Fruit fly (Drosophila melanogaster) whole organism, embryonic: ENCODE results near the gene CG46440.

Experiments
- Blimp-1 ChIP-seq: fragments of 200-800 bp; sonication (Bioruptor generic); optimal IDR thresholded peaks from 3 replicates; lab custom pipeline; 2018; ENCODE audit warnings: missing biosample characterization, missing genetic modification characterization, mild to moderate bottlenecking, moderate library complexity, missing genetic modification reagents
- BtbVII ChIP-seq: fragments of 200-800 bp; sonication (Bioruptor generic); optimal IDR thresholded peaks from 3 replicates; lab custom pipeline; 2017; ENCODE audit warnings: missing biosample characterization, mild to moderate bottlenecking, missing genetic modification characterization
- CG10267 ChIP-seq: fragments of 200-800 bp; sonication (Bioruptor generic); optimal IDR thresholded peaks from 2 replicates; lab custom pipeline; 2018; ENCODE audit warnings: missing biosample characterization, mild to moderate bottlenecking, missing genetic modification characterization, moderate library complexity
- CG12299 ChIP-seq: fragments of 200-800 bp; sonication (Bioruptor generic); optimal IDR thresholded peaks from 2 replicates; lab custom pipeline; 2018; ENCODE audit warnings: missing biosample characterization, mild to moderate bottlenecking, missing genetic modification characterization
- CG14860 ChIP-seq: fragments of 200-800 bp; sonication (Bioruptor generic); IDR thresholded peaks from 3 replicates; pipeline ENCODE4 v1.3.6; 2022; ENCODE audit warnings: missing biosample characterization, missing genetic modification characterization; ENCODE audit not compliant: partially characterized antibody
- CG15514 ChIP-seq: fragments of 200-800 bp; sonication (Bioruptor generic); optimal IDR thresholded peaks from 3 replicates; lab custom pipeline; 2017; ENCODE audit warnings: missing biosample characterization, missing genetic modification characterization, mild to moderate bottlenecking, moderate library complexity, missing genetic modification reagents
- CG1603 ChIP-seq: fragments of 200-800 bp; sonication (Bioruptor generic); optimal IDR thresholded peaks from 2 replicates; lab custom pipeline; 2019; ENCODE audit warnings: missing biosample characterization, mild to moderate bottlenecking, missing genetic modification characterization, moderate library complexity
- CG17802 ChIP-seq: fragments of 200-800 bp; sonication (Bioruptor generic); optimal IDR thresholded peaks from 2 replicates; lab custom pipeline; 2018; ENCODE audit warnings: missing biosample characterization, mild to moderate bottlenecking, missing genetic modification characterization, moderate library complexity
- CG32772 ChIP-seq: fragments of 200-800 bp; sonication (Bioruptor generic); IDR thresholded peaks from 2 replicates; pipeline ENCODE4 v1.3.6; 2022; ENCODE audit warnings: missing biosample characterization, missing genetic modification characterization
- CG34224 ChIP-seq: fragments of 200-800 bp; sonication (Bioruptor generic); IDR thresholded peaks from 3 replicates; pipeline ENCODE4 v1.3.6; 2022; ENCODE audit warnings: missing biosample characterization, missing genetic modification characterization; ENCODE audit not compliant: partially characterized antibody
- CG6791 ChIP-seq: fragments of 200-800 bp; sonication (Bioruptor generic); IDR thresholded peaks from 3 replicates; pipeline ENCODE4 v1.3.6; 2022; ENCODE audit warnings: missing biosample characterization, missing genetic modification characterization; ENCODE audit not compliant: partially characterized antibody
- CG8388 ChIP-seq: fragments of 200-800 bp; sonication (Bioruptor generic); optimal IDR thresholded peaks from 2 replicates; lab custom pipeline; 2019; ENCODE audit warnings: missing biosample characterization, mild to moderate bottlenecking, missing genetic modification characterization, moderate library complexity
- CG8924 ChIP-seq: fragments of 200-800 bp; optimal IDR thresholded peaks from 3 replicates; lab custom pipeline; 2019; ENCODE audit warnings: missing biosample characterization, mild to moderate bottlenecking, missing genetic modification characterization, moderate library complexity
- CG9932 ChIP-seq: fragments of 200-800 bp; sonication (Bioruptor generic); IDR thresholded peaks from 2 replicates; pipeline ENCODE4 v1.3.6; 2022; ENCODE audit warnings: missing biosample characterization, missing genetic modification characterization
- Dll ChIP-seq: fragments of 200-800 bp; sonication (Bioruptor generic); IDR thresholded peaks from 4 replicates; pipeline ENCODE4 v1.3.6; 2022; ENCODE audit warnings: missing biosample characterization, missing genetic modification characterization; ENCODE audit not compliant: partially characterized antibody
- E2f2 ChIP-seq: fragments of 200-800 bp; sonication (Bioruptor generic); IDR thresholded peaks from 2 replicates; pipeline ENCODE4 v1.3.6; 2022; ENCODE audit warnings: missing biosample characterization, missing genetic modification characterization
- Ets65A ChIP-seq: fragments of 200-800 bp; sonication (Bioruptor generic); peaks from one replicate; lab custom pipeline; 2016; ENCODE audit warnings: missing biosample characterization, missing genetic modification characterization
- Ets97D ChIP-seq: fragments of 200-800 bp; sonication (Bioruptor generic); optimal IDR thresholded peaks from 3 replicates; lab custom pipeline; 2016; ENCODE audit warnings: missing biosample characterization, missing genetic modification characterization
- Fer1 ChIP-seq: fragments of 200-800 bp; sonication (Bioruptor generic); optimal IDR thresholded peaks from 2 replicates; lab custom pipeline; 2017; ENCODE audit warnings: missing biosample characterization, mild to moderate bottlenecking, missing genetic modification characterization
- HmgD ChIP-seq: fragments of 200-800 bp; sonication (Bioruptor generic); optimal IDR thresholded peaks from 3 replicates; lab custom pipeline; 2016; ENCODE audit warnings: missing biosample characterization, missing genetic modification characterization
- HmgZ ChIP-seq: fragments of 200-800 bp; sonication (Bioruptor generic); optimal IDR thresholded peaks from 2 replicates; lab custom pipeline; 2018; ENCODE audit warnings: missing biosample characterization, mild to moderate bottlenecking, missing genetic modification characterization
- Pdp1 ChIP-seq, 2 experiments: fragments of 200-800 bp; sonication (Bioruptor generic); optimal IDR thresholded peaks; 3 replicates each; lab custom pipeline; 2016; ENCODE audit warnings: missing biosample characterization in 2 of 2, missing genetic modification characterization in 2 of 2, mild to moderate bottlenecking in 1 of 2, moderate library complexity in 1 of 2
- Rfx ChIP-seq: fragments of 200-800 bp; sonication (Bioruptor generic); IDR thresholded peaks from 2 replicates; pipeline ENCODE4 v1.3.6; 2022; ENCODE audit warnings: missing biosample characterization, missing genetic modification characterization
- TFAM ChIP-seq: fragments of 200-800 bp; sonication (Bioruptor generic); optimal IDR thresholded peaks from 2 replicates; lab custom pipeline; 2017; ENCODE audit warnings: missing biosample characterization, missing genetic modification characterization, inconsistent platforms
- amos ChIP-seq: fragments of 200-800 bp; sonication (Bioruptor generic); IDR thresholded peaks from 2 replicates; pipeline ENCODE4 v1.3.6; 2022; ENCODE audit warnings: missing biosample characterization, missing genetic modification characterization; ENCODE audit not compliant: partially characterized antibody
- cad ChIP-seq: fragments of >200 bp; optimal IDR thresholded peaks from 2 replicates; lab custom pipeline; 2017; ENCODE audit warnings: missing biosample characterization, missing genetic modification characterization
- chif ChIP-seq, 2 experiments: fragments of 200-800 bp; sonication (Bioruptor generic); optimal IDR thresholded peaks; 3 replicates each; lab custom pipeline; 2016; ENCODE audit warnings: missing biosample characterization in 2 of 2, missing genetic modification characterization in 2 of 2
- chinmo ChIP-seq: fragments of 200-800 bp; sonication (Bioruptor generic); IDR thresholded peaks from 4 replicates; pipeline ENCODE4 v1.3.6; 2022; ENCODE audit warnings: missing biosample characterization, missing genetic modification characterization; ENCODE audit not compliant: partially characterized antibody
- chm ChIP-seq: fragments of 200-800 bp; sonication (Bioruptor generic); IDR thresholded peaks from 2 replicates; pipeline ENCODE4 v1.3.6; 2022; ENCODE audit warnings: missing biosample characterization, missing genetic modification characterization
- dpn ChIP-seq, 2 experiments: fragments of 200-800 bp; sonication (Bioruptor generic); optimal IDR thresholded peaks; 3 replicates each; lab custom pipeline; 2016; ENCODE audit warnings: missing biosample characterization in 2 of 2, missing genetic modification characterization in 2 of 2
- eyg ChIP-seq: fragments of 200-800 bp; sonication (Bioruptor generic); optimal IDR thresholded peaks from 3 replicates; lab custom pipeline; 2016; ENCODE audit warnings: missing biosample characterization, missing genetic modification characterization
- gfzf ChIP-seq: fragments of 200-800 bp; sonication (Bioruptor generic); optimal IDR thresholded peaks from 2 replicates; lab custom pipeline; 2016; ENCODE audit warnings: missing biosample characterization, mild to moderate bottlenecking, missing genetic modification characterization, moderate library complexity
- gsb-n ChIP-seq: fragments of 200-800 bp; sonication (Bioruptor generic); optimal IDR thresholded peaks from 3 replicates; lab custom pipeline; 2018; ENCODE audit warnings: missing biosample characterization, mild to moderate bottlenecking, missing genetic modification characterization
- hbn ChIP-seq: fragments of 200-800 bp; sonication (Bioruptor generic); IDR thresholded peaks from 2 replicates; pipeline ENCODE4 v1.3.6; 2022; ENCODE audit warnings: missing biosample characterization, missing genetic modification characterization; ENCODE audit not compliant: partially characterized antibody
- mld ChIP-seq: fragments of 200-800 bp; sonication (Bioruptor generic); IDR thresholded peaks from 3 replicates; pipeline ENCODE4 v1.3.6; 2022; ENCODE audit warnings: missing biosample characterization, missing genetic modification characterization; ENCODE audit not compliant: partially characterized antibody
- nom ChIP-seq: fragments of 200-800 bp; sonication (Bioruptor generic); optimal IDR thresholded peaks from 2 replicates; lab custom pipeline; 2017; ENCODE audit warnings: missing biosample characterization, missing genetic modification characterization, mild to moderate bottlenecking, moderate library complexity, missing genetic modification reagents
- org-1 ChIP-seq: fragments of 200-800 bp; sonication (Bioruptor generic); optimal IDR thresholded peaks from 2 replicates; lab custom pipeline; 2017; ENCODE audit warnings: missing biosample characterization, missing genetic modification characterization
- phol ChIP-seq: fragments of 200-800 bp; sonication (Bioruptor generic); optimal IDR thresholded peaks from 3 replicates; lab custom pipeline; 2018; ENCODE audit warnings: missing biosample characterization, mild to moderate bottlenecking, missing genetic modification characterization, moderate library complexity
- psq ChIP-seq: fragments of 200-800 bp; sonication (Bioruptor generic); optimal IDR thresholded peaks from 2 replicates; lab custom pipeline; 2017; ENCODE audit warnings: missing biosample characterization, missing genetic modification characterization
- pzg ChIP-seq: fragments of 200-800 bp; sonication (Bioruptor generic); optimal IDR thresholded peaks from 3 replicates; lab custom pipeline; 2018; ENCODE audit warnings: missing biosample characterization, mild to moderate bottlenecking, missing genetic modification characterization, moderate library complexity
- row ChIP-seq: fragments of 200-800 bp; sonication (Bioruptor generic); IDR thresholded peaks from 3 replicates; pipeline ENCODE4 v1.3.6; 2022; ENCODE audit warnings: missing biosample characterization, missing genetic modification characterization
- sens ChIP-seq: fragments of 200-800 bp; sonication (Bioruptor generic); peaks from one replicate; lab custom pipeline; 2016; ENCODE audit warnings: missing biosample characterization, missing genetic modification characterization
- sna ChIP-seq: fragments of 200-800 bp; sonication (Bioruptor generic); IDR thresholded peaks from 2 replicates; pipeline ENCODE4 v1.3.6; 2022; ENCODE audit warnings: missing biosample characterization, missing genetic modification characterization; ENCODE audit not compliant: partially characterized antibody
- ssp ChIP-seq: fragments of 200-800 bp; sonication (Bioruptor generic); IDR thresholded peaks from 2 replicates; pipeline ENCODE4 v1.3.6; 2022; ENCODE audit warnings: missing biosample characterization, missing genetic modification characterization
- stwl ChIP-seq: fragments of 200-800 bp; sonication (Bioruptor generic); optimal IDR thresholded peaks from 3 replicates; lab custom pipeline; 2018; ENCODE audit warnings: missing biosample characterization, mild to moderate bottlenecking, missing genetic modification characterization, moderate library complexity
- unc-4 ChIP-seq: fragments of 200-800 bp; sonication (Bioruptor generic); IDR thresholded peaks from 2 replicates; pipeline ENCODE4 v1.3.6; 2022; ENCODE audit warnings: missing biosample characterization, missing genetic modification characterization; ENCODE audit not compliant: partially characterized antibody
- wek ChIP-seq: fragments of 200-800 bp; sonication (Bioruptor generic); optimal IDR thresholded peaks from 3 replicates; lab custom pipeline; 2018; ENCODE audit warnings: missing biosample characterization, mild to moderate bottlenecking, missing genetic modification characterization, moderate library complexity
- zf30C ChIP-seq: fragments of 200-800 bp; sonication (Bioruptor generic); optimal IDR thresholded peaks from 3 replicates; lab custom pipeline; 2018; ENCODE audit warnings: missing biosample characterization, mild to moderate bottlenecking, missing genetic modification characterization

The CG46440 gene

dm6 chrX:15857601-15858284 is at the start of gene CG46440, which contains the start of gene Myb:
Gene CG46440 (minus strand): TSS chrX:15857823.
Gene Myb (minus strand): TSS chrX:15857823.
- TF ChIP-seq zf30C (GFP tag; lab: Kevin White, UChicago), result peak; percentile 60
- TF ChIP-seq dpn (GFP tag; optimal IDR thresholded peaks at IDR 0.05; lab: Kevin White, UChicago), result no peak
- peak; percentile 90 for TF ChIP-seq CG6791 (GFP tag; lab: Robert Waterston, UW)
- TF ChIP-seq hbn, result peak; percentile 56
- TF ChIP-seq amos (GFP tag; lab: Robert Waterston, UW), result peak; percentile 92; the same call in 1 of the 2 replicates
- TF ChIP-seq mld, result peak; percentile 75
- TF ChIP-seq phol (tag; lab: Kevin White, UChicago), result peak; percentile 9
- peak; percentile 16 for TF ChIP-seq Ets97D
- TF ChIP-seq CG10267 (tag; lab: Kevin White, UChicago), result peak; percentile 10
- TF ChIP-seq wek (GFP tag; lab: Kevin White, UChicago), result peak; percentile 12
- TF ChIP-seq CG1603 (tag; lab: Kevin White, UChicago), result peak; percentile 67
- peak; percentile 68 for TF ChIP-seq pzg (GFP tag; lab: Kevin White, UChicago)
- TF ChIP-seq Fer1 (GFP tag; lab: Kevin White, UChicago), result no peak
- TF ChIP-seq nom, result peak; percentile 37
- peak; percentile 14 for TF ChIP-seq HmgZ (tag; lab: Kevin White, UChicago)
- peak; percentile 89 for TF ChIP-seq Ets65A (GFP tag; lab: Kevin White, UChicago)
- peak; percentile 77 for TF ChIP-seq Dll
- no peak for TF ChIP-seq chif (GFP tag; optimal IDR thresholded peaks at IDR 0.05; lab: Kevin White, UChicago)
- TF ChIP-seq sna (GFP tag; lab: Robert Waterston, UW), result peak; percentile 57
- no peak for TF ChIP-seq Blimp-1
- TF ChIP-seq E2f2, result 0 out of 2 replicates have a peak, but pooled peaks have one; percentile 10
- TF ChIP-seq gsb-n, result no peak
- peak; percentile 65 for TF ChIP-seq CG17802 (tag; lab: Kevin White, UChicago)
- TF ChIP-seq gfzf, result peak; percentile 59
- TF ChIP-seq TFAM (GFP tag; lab: Kevin White, UChicago), result no peak
- TF ChIP-seq CG9932, result no peak
- TF ChIP-seq psq, result no peak
- TF ChIP-seq ssp (GFP tag; lab: Robert Waterston, UW), result peak; percentile 81
- peak; percentile 7 for TF ChIP-seq CG12299 (tag; lab: Kevin White, UChicago)
- TF ChIP-seq CG32772, result no peak
- TF ChIP-seq HmgD (GFP tag; lab: Kevin White, UChicago), result no peak
- no peak for TF ChIP-seq CG8388 (GFP tag; lab: Kevin White, UChicago)
- peak; percentile 54 for TF ChIP-seq sens (GFP tag; lab: Kevin White, UChicago)
- peak; percentile 39 for TF ChIP-seq CG8924 (tag; lab: Kevin White, UChicago)
- no peak for TF ChIP-seq cad
- TF ChIP-seq Pdp1 (GFP tag; optimal IDR thresholded peaks at IDR 0.05; lab: Kevin White, UChicago), result peak in 1 of 2 experiments; percentile 5
- peak; percentile 20; the same call in 1 of the 2 replicates for TF ChIP-seq Rfx (GFP tag; lab: Robert Waterston, UW)
- peak; percentile 75 for TF ChIP-seq unc-4 (GFP tag; lab: Robert Waterston, UW)
- TF ChIP-seq CG14860 (GFP tag; lab: Robert Waterston, UW), result peak; percentile 74
- TF ChIP-seq CG34224 (GFP tag; lab: Robert Waterston, UW), result peak; percentile 71
- no peak for TF ChIP-seq org-1 (GFP tag; lab: Kevin White, UChicago)
- peak; percentile 70 for TF ChIP-seq stwl (tag; lab: Kevin White, UChicago)
- TF ChIP-seq chm, result no peak
- peak; percentile 64; the same call in 1 of the 4 replicates for TF ChIP-seq chinmo (GFP tag; lab: Robert Waterston, UW)
- peak; percentile 18 for TF ChIP-seq CG15514 (GFP tag; lab: Kevin White, UChicago)
- TF ChIP-seq BtbVII (GFP tag; lab: Kevin White, UChicago), result no peak
- no peak for TF ChIP-seq eyg
- TF ChIP-seq row (GFP tag; lab: Robert Waterston, UW), result peak; percentile 67
